Fruit fly (Drosophila melanogaster) whole organism, embryonic: ENCODE measurements around the gene CG5697.

Experiments used
- Ada2b ChIP-seq: fragments of 200-800 bp; sonication (Bioruptor generic); IDR thresholded peaks from 2 replicates; pipeline ENCODE4 v1.3.6; 2022; ENCODE audit warnings: missing biosample characterization, missing genetic modification characterization
- CG10959 ChIP-seq: fragments of 200-800 bp; sonication (Bioruptor generic); IDR thresholded peaks from 2 replicates; pipeline ENCODE4 v1.3.6; 2022; ENCODE audit warnings: missing biosample characterization, missing genetic modification characterization
- CG11560 ChIP-seq: fragments of 200-800 bp; sonication (Bioruptor generic); IDR thresholded peaks from 3 replicates; pipeline ENCODE4 v1.3.6; 2022; ENCODE audit warnings: missing biosample characterization, missing genetic modification characterization
- CG11696 ChIP-seq: fragments of 200-800 bp; sonication (Bioruptor generic); IDR thresholded peaks from 2 replicates; pipeline ENCODE4 v1.3.6; 2022; ENCODE audit warnings: missing biosample characterization, missing genetic modification characterization
- CG12104 ChIP-seq: fragments of 200-800 bp; sonication (Bioruptor generic); optimal IDR thresholded peaks from 3 replicates; lab custom pipeline; 2016; ENCODE audit warnings: missing biosample characterization, missing genetic modification characterization
- CG1233 ChIP-seq: fragments of 200-800 bp; sonication (Bioruptor generic); optimal IDR thresholded peaks from 4 replicates; lab custom pipeline; 2018; ENCODE audit warnings: missing biosample characterization, mild to moderate bottlenecking, missing genetic modification characterization
- CG15514 ChIP-seq: fragments of 200-800 bp; sonication (Bioruptor generic); optimal IDR thresholded peaks from 3 replicates; lab custom pipeline; 2017; ENCODE audit warnings: missing biosample characterization, missing genetic modification characterization, mild to moderate bottlenecking, moderate library complexity, missing genetic modification reagents
- CG2120 ChIP-seq: fragments of 200-800 bp; sonication (Bioruptor generic); optimal IDR thresholded peaks from 3 replicates; lab custom pipeline; 2016; ENCODE audit warnings: missing biosample characterization, missing genetic modification characterization
- CG31441 ChIP-seq: fragments of 200-800 bp; sonication (Bioruptor generic); IDR thresholded peaks from 2 replicates; pipeline ENCODE4 v1.3.6; 2022; ENCODE audit warnings: missing biosample characterization, missing genetic modification characterization
- CG3163 ChIP-seq: fragments of 200-800 bp; sonication (Bioruptor generic); optimal IDR thresholded peaks from 3 replicates; lab custom pipeline; 2016; ENCODE audit warnings: missing biosample characterization, missing genetic modification characterization
- CG4424 ChIP-seq: fragments of 200-800 bp; sonication (Bioruptor generic); optimal IDR thresholded peaks from 3 replicates; lab custom pipeline; 2016; ENCODE audit warnings: missing biosample characterization, missing genetic modification characterization
- CG5245 ChIP-seq: fragments of 200-800 bp; sonication (Bioruptor generic); optimal IDR thresholded peaks from 3 replicates; lab custom pipeline; 2016; ENCODE audit warnings: missing biosample characterization, missing genetic modification characterization
- CG6683 ChIP-seq: fragments of 200-800 bp; sonication (Bioruptor generic); optimal IDR thresholded peaks from 2 replicates; lab custom pipeline; 2017; ENCODE audit warnings: missing biosample characterization, mild to moderate bottlenecking, missing genetic modification characterization, missing genetic modification reagents
- CTCF ChIP-seq: fragments of 200-800 bp; sonication (Bioruptor generic); optimal IDR thresholded peaks from 2 replicates; lab custom pipeline; 2017; ENCODE audit warnings: missing biosample characterization, mild to moderate bottlenecking, missing genetic modification characterization, moderate library complexity
- Doc3 ChIP-seq: fragments of 200-800 bp; sonication (Bioruptor generic); IDR thresholded peaks from 3 replicates; pipeline ENCODE4 v1.3.6; 2022; ENCODE audit warnings: missing biosample characterization, missing genetic modification characterization; ENCODE audit not compliant: partially characterized antibody
- Ets65A ChIP-seq: fragments of 200-800 bp; sonication (Bioruptor generic); peaks from one replicate; lab custom pipeline; 2016; ENCODE audit warnings: missing biosample characterization, missing genetic modification characterization
- Gug ChIP-seq: fragments of 200-800 bp; sonication (Bioruptor generic); IDR thresholded peaks from 4 replicates; pipeline ENCODE4 v1.3.6; 2022; ENCODE audit warnings: missing biosample characterization, missing genetic modification characterization
- H15 ChIP-seq: fragments of 200-800 bp; sonication (Bioruptor generic); IDR thresholded peaks from 3 replicates; pipeline ENCODE4 v1.3.6; 2022; ENCODE audit warnings: missing biosample characterization, missing genetic modification characterization
- HLH4C ChIP-seq: fragments of 200-800 bp; sonication (Bioruptor generic); IDR thresholded peaks from 3 replicates; pipeline ENCODE4 v1.3.6; 2022; ENCODE audit warnings: missing biosample characterization, missing genetic modification characterization; ENCODE audit not compliant: partially characterized antibody
- Med ChIP-seq: fragments of 200-800 bp; sonication (Bioruptor generic); peaks from one replicate; lab custom pipeline; 2016; ENCODE audit warnings: missing biosample characterization, missing genetic modification characterization, mild to moderate bottlenecking, inconsistent platforms, moderate library complexity
- Myb ChIP-seq: fragments of 200-800 bp; sonication (Bioruptor generic); optimal IDR thresholded peaks from 2 replicates; lab custom pipeline; 2016; ENCODE audit warnings: missing biosample characterization, missing genetic modification characterization
- NC2β ChIP-seq: fragments of 200-800 bp; sonication (Bioruptor generic); optimal IDR thresholded peaks from 2 replicates; lab custom pipeline; 2016; ENCODE audit warnings: missing biosample characterization, missing genetic modification characterization
- NfI ChIP-seq: fragments of 200-800 bp; sonication (Bioruptor generic); optimal IDR thresholded peaks from 3 replicates; lab custom pipeline; 2018; ENCODE audit warnings: missing biosample characterization, mild to moderate bottlenecking, missing genetic modification characterization, moderate library complexity
- Scr ChIP-seq: fragments of 200-800 bp; sonication (Bioruptor generic); IDR thresholded peaks from 2 replicates; pipeline ENCODE4 v1.3.6; 2022; ENCODE audit warnings: missing biosample characterization, missing genetic modification characterization; ENCODE audit not compliant: partially characterized antibody
- az2 ChIP-seq: fragments of 200-800 bp; sonication (Bioruptor generic); optimal IDR thresholded peaks from 3 replicates; lab custom pipeline; 2016; ENCODE audit warnings: missing biosample characterization, missing genetic modification characterization
- cad ChIP-seq: fragments of >200 bp; optimal IDR thresholded peaks from 2 replicates; lab custom pipeline; 2017; ENCODE audit warnings: missing biosample characterization, missing genetic modification characterization
- ci ChIP-seq: fragments of 200-800 bp; sonication (Bioruptor generic); IDR thresholded peaks from 3 replicates; pipeline ENCODE4 v1.3.6; 2022; ENCODE audit warnings: missing biosample characterization, missing genetic modification characterization
- corto ChIP-seq: fragments of 200-800 bp; sonication (Bioruptor generic); optimal IDR thresholded peaks from 2 replicates; lab custom pipeline; 2016; ENCODE audit warnings: missing biosample characterization, mild to moderate bottlenecking, missing genetic modification characterization, moderate library complexity
- crp ChIP-seq, 2 experiments: fragments of 200-800 bp; sonication (Bioruptor generic); optimal IDR thresholded peaks; 2 replicates in 1 of 2; 3 replicates in 1 of 2; lab custom pipeline; 2017; ENCODE audit warnings: missing biosample characterization in 2 of 2, missing genetic modification characterization in 2 of 2, mild to moderate bottlenecking in 1 of 2, moderate library complexity in 1 of 2
- cwo ChIP-seq: fragments of 200-800 bp; sonication (Bioruptor generic); optimal IDR thresholded peaks from 3 replicates; lab custom pipeline; 2017; ENCODE audit warnings: missing biosample characterization, missing genetic modification characterization, mild to moderate bottlenecking, moderate library complexity, missing genetic modification reagents
- dan ChIP-seq: fragments of 200-800 bp; sonication (Bioruptor generic); IDR thresholded peaks from 2 replicates; pipeline ENCODE4 v1.3.6; 2022; ENCODE audit warnings: missing biosample characterization, missing genetic modification characterization
- dimm ChIP-seq: fragments of 200-800 bp; sonication (Bioruptor generic); IDR thresholded peaks from 2 replicates; pipeline ENCODE4 v1.3.6; 2022; ENCODE audit warnings: missing biosample characterization, missing genetic modification characterization
- dysf ChIP-seq: fragments of 200-800 bp; sonication (Bioruptor generic); IDR thresholded peaks from 3 replicates; pipeline ENCODE4 v1.3.6; 2022; ENCODE audit warnings: missing biosample characterization, missing genetic modification characterization
- fd64A ChIP-seq: fragments of 200-800 bp; sonication (Bioruptor generic); optimal IDR thresholded peaks from 3 replicates; lab custom pipeline; 2018; ENCODE audit warnings: missing biosample characterization, mild to moderate bottlenecking, missing genetic modification characterization
- ftz-f1 ChIP-seq: fragments of 200-800 bp; sonication (Bioruptor generic); optimal IDR thresholded peaks from 2 replicates; lab custom pipeline; 2016; ENCODE audit warnings: missing biosample characterization, missing genetic modification characterization
- grau ChIP-seq: fragments of 200-800 bp; optimal IDR thresholded peaks from 3 replicates; lab custom pipeline; 2019; ENCODE audit warnings: missing biosample characterization, mild to moderate bottlenecking, missing genetic modification characterization, moderate library complexity
- h ChIP-seq: fragments of >200 bp; optimal IDR thresholded peaks from 2 replicates; lab custom pipeline; 2017
- hbn ChIP-seq: fragments of 200-800 bp; sonication (Bioruptor generic); IDR thresholded peaks from 2 replicates; pipeline ENCODE4 v1.3.6; 2022; ENCODE audit warnings: missing biosample characterization, missing genetic modification characterization; ENCODE audit not compliant: partially characterized antibody
- hkb ChIP-seq, 2 experiments: fragments of 200-800 bp in 1 of 2; fragments of >200 bp in 1 of 2; sonication (Bioruptor generic) in 1 of 2; IDR thresholded peaks in 1 of 2; optimal IDR thresholded peaks in 1 of 2; 2 replicates each; pipeline versions ENCODE4 v1.3.6 to Lab custom; 2017 to 2022; ENCODE audit warnings: missing biosample characterization in 1 of 2, missing genetic modification characterization in 1 of 2
- inv ChIP-seq: fragments of 200-800 bp; sonication (Bioruptor generic); IDR thresholded peaks from 2 replicates; pipeline ENCODE4 v1.3.6; 2022; ENCODE audit warnings: missing biosample characterization, missing genetic modification characterization; ENCODE audit not compliant: partially characterized antibody
- lov ChIP-seq, 2 experiments: fragments of 200-800 bp in 1 of 2; fragments of >200 bp in 1 of 2; sonication (Bioruptor generic) in 1 of 2; IDR thresholded peaks in 1 of 2; optimal IDR thresholded peaks in 1 of 2; 2 replicates in 1 of 2; 3 replicates in 1 of 2; pipeline versions ENCODE4 v1.3.6 to Lab custom; 2017 to 2022; ENCODE audit warnings: missing biosample characterization in 1 of 2, missing genetic modification characterization in 1 of 2
- row ChIP-seq: fragments of 200-800 bp; sonication (Bioruptor generic); IDR thresholded peaks from 3 replicates; pipeline ENCODE4 v1.3.6; 2022; ENCODE audit warnings: missing biosample characterization, missing genetic modification characterization
- salm ChIP-seq: fragments of 200-800 bp; sonication (Bioruptor generic); optimal IDR thresholded peaks from 2 replicates; lab custom pipeline; 2018; ENCODE audit warnings: missing biosample characterization, mild to moderate bottlenecking, missing genetic modification characterization
- slp2 ChIP-seq: fragments of 200-800 bp; sonication (Bioruptor generic); optimal IDR thresholded peaks from 2 replicates; lab custom pipeline; 2016; ENCODE audit warnings: missing biosample characterization, missing genetic modification characterization
- sob ChIP-seq: fragments of 200-800 bp; sonication (Bioruptor generic); IDR thresholded peaks from 2 replicates; pipeline ENCODE4 v1.3.6; 2022; ENCODE audit warnings: missing biosample characterization, missing genetic modification characterization
- sug ChIP-seq: fragments of 200-800 bp; optimal IDR thresholded peaks from 2 replicates; lab custom pipeline; 2019; ENCODE audit warnings: missing biosample characterization, mild to moderate bottlenecking, missing genetic modification characterization, moderate library complexity
- tup ChIP-seq: fragments of 200-800 bp; sonication (Bioruptor generic); optimal IDR thresholded peaks from 2 replicates; lab custom pipeline; 2016; ENCODE audit warnings: missing biosample characterization, mild to moderate bottlenecking, missing genetic modification characterization, moderate library complexity
- twi ChIP-seq: fragments of 200-800 bp; optimal IDR thresholded peaks from 2 replicates; lab custom pipeline; 2019; ENCODE audit warnings: missing biosample characterization, mild to moderate bottlenecking, missing genetic modification characterization, moderate library complexity
- vvl ChIP-seq: fragments of 200-800 bp; sonication (Bioruptor generic); IDR thresholded peaks from 2 replicates; pipeline ENCODE4 v1.3.6; 2022; ENCODE audit warnings: missing biosample characterization, missing genetic modification characterization

CG5697 gene

dm6 chr3R:21064000-21064924 lies 48.5 kb downstream of the CG5697 start, which contains the start of gene Cortactin (continued):
- no peak for TF ChIP-seq az2 (GFP tag; lab: Kevin White, UChicago)
- TF ChIP-seq CG3163 (GFP tag; lab: Kevin White, UChicago): no peak
- peak; percentile 87 for TF ChIP-seq Scr (GFP tag; lab: Robert Waterston, UW)
- no peak for TF ChIP-seq NfI (GFP tag; lab: Kevin White, UChicago)
- TF ChIP-seq CG4424 (GFP tag; lab: Kevin White, UChicago): no peak
- peak; percentile 67 for TF ChIP-seq Myb
- TF ChIP-seq hbn (GFP tag; lab: Robert Waterston, UW): peak; percentile 81
- TF ChIP-seq ci (GFP tag; lab: Robert Waterston, UW): no peak; the same call in 2 of the 3 replicates
- TF ChIP-seq Gug: peak; percentile 14; the same call in 1 of the 4 replicates
- TF ChIP-seq CG12104 (GFP tag; lab: Kevin White, UChicago): no peak
- no peak for TF ChIP-seq twi (tag; lab: Kevin White, UChicago)
- TF ChIP-seq sob: 0 out of 2 replicates have a peak, but pooled peaks have one; percentile 19
- TF ChIP-seq CG5245: no peak
- no peak for TF ChIP-seq fd64A
- peak; percentile 13 for TF ChIP-seq CG2120 (GFP tag; lab: Kevin White, UChicago)
- peak; percentile 65; the same call in 1 of the 2 replicates for TF ChIP-seq vvl (GFP tag; lab: Robert Waterston, UW)
- no peak for TF ChIP-seq salm (tag; lab: Kevin White, UChicago)
- TF ChIP-seq ftz-f1: no peak
- no peak for TF ChIP-seq crp (GFP tag; optimal IDR thresholded peaks at IDR 0.05; lab: Kevin White, UChicago)
- peak; percentile 92 for TF ChIP-seq HLH4C
- no peak for TF ChIP-seq h (lab: Kevin White, UChicago)
- no peak for TF ChIP-seq CG11696 (GFP tag; lab: Robert Waterston, UW)
- no peak for TF ChIP-seq corto (GFP tag; lab: Kevin White, UChicago)
- TF ChIP-seq CG1233 (GFP tag; lab: Kevin White, UChicago): no peak
- no peak for TF ChIP-seq Ada2b
- no peak for TF ChIP-seq hkb (optimal IDR thresholded peaks at IDR 0.05; lab: Kevin White, UChicago)
- no peak for TF ChIP-seq hkb (GFP tag; IDR thresholded peaks at IDR 0.05; lab: Robert Waterston, UW)
- TF ChIP-seq Med (GFP tag; lab: Kevin White, UChicago): peak; percentile 28
- no peak for TF ChIP-seq H15
- no peak for TF ChIP-seq CTCF (GFP tag; lab: Kevin White, UChicago)
- no peak for TF ChIP-seq cad (GFP tag; lab: Kevin White, UChicago)
- TF ChIP-seq dimm: no peak
- TF ChIP-seq sug (tag; lab: Kevin White, UChicago): peak; percentile 32
- TF ChIP-seq Ets65A (GFP tag; lab: Kevin White, UChicago): peak; percentile 43
- TF ChIP-seq dan: no peak
- TF ChIP-seq lov (optimal IDR thresholded peaks at IDR 0.05; lab: Kevin White, UChicago): no peak
- no peak for TF ChIP-seq lov (GFP tag; IDR thresholded peaks at IDR 0.05; lab: Robert Waterston, UW)
- no peak for TF ChIP-seq CG31441 (GFP tag; lab: Robert Waterston, UW)
- no peak for TF ChIP-seq dysf (GFP tag; lab: Robert Waterston, UW)
- TF ChIP-seq CG15514 (GFP tag; lab: Kevin White, UChicago): peak; percentile 62
- peak; percentile 100 for TF ChIP-seq CG11560 (tag; lab: Robert Waterston, UW)
- no peak for TF ChIP-seq slp2 (GFP tag; lab: Kevin White, UChicago)
- TF ChIP-seq CG6683 (GFP tag; lab: Kevin White, UChicago): no peak
- TF ChIP-seq grau (tag; lab: Kevin White, UChicago): no peak
- no peak for TF ChIP-seq tup (GFP tag; lab: Kevin White, UChicago)
- no peak; the same call in 1 of the 2 replicates for TF ChIP-seq CG10959 (GFP tag; lab: Robert Waterston, UW)
- peak; percentile 58 for TF ChIP-seq row (GFP tag; lab: Robert Waterston, UW)
- TF ChIP-seq inv: peak; percentile 83
- TF ChIP-seq cwo (GFP tag; lab: Kevin White, UChicago): no peak
- peak; percentile 93 for TF ChIP-seq Doc3
- TF ChIP-seq NC2β: no peak
